Fruit fly (Drosophila melanogaster) whole organism, adult: Measurements from ENCODE around the gene CG18666.

ENCODE experiments used
- CG1620 ChIP-seq: fragments of 200-800 bp; sonication (Bioruptor generic); optimal IDR thresholded peaks from 2 replicates; lab custom pipeline; 2016; ENCODE audit warnings: missing biosample characterization, missing genetic modification characterization
- CG7045 ChIP-seq: fragments of 200-800 bp; sonication (Bioruptor generic); optimal IDR thresholded peaks from 2 replicates; lab custom pipeline; 2017; ENCODE audit warnings: missing biosample characterization, mild to moderate bottlenecking, missing genetic modification characterization
- Mnt ChIP-seq: fragments of 200-800 bp; sonication (Bioruptor generic); optimal IDR thresholded peaks from 2 replicates; lab custom pipeline; 2016; ENCODE audit warnings: missing biosample characterization, mild to moderate bottlenecking, missing genetic modification characterization
- bab1 ChIP-seq: fragments of 200-800 bp; sonication (Bioruptor generic); optimal IDR thresholded peaks from 3 replicates; lab custom pipeline; 2019; ENCODE audit warnings: missing biosample characterization, mild to moderate bottlenecking, missing genetic modification characterization, moderate library complexity
- ovo ChIP-seq: fragments of 200-800 bp; sonication (Bioruptor generic); optimal IDR thresholded peaks from 2 replicates; lab custom pipeline; 2016; ENCODE audit warnings: missing biosample characterization, missing genetic modification characterization
- tj ChIP-seq: fragments of 200-800 bp; sonication (Bioruptor generic); optimal IDR thresholded peaks from 3 replicates; lab custom pipeline; 2017; ENCODE audit warnings: missing biosample characterization, mild to moderate bottlenecking, missing genetic modification characterization, moderate library complexity
- toe ChIP-seq: fragments of 200-800 bp; sonication (Bioruptor generic); optimal IDR thresholded peaks from 2 replicates; lab custom pipeline; 2016; ENCODE audit warnings: missing biosample characterization, missing genetic modification characterization

dm6 chr2L:11048307-11048706, 13.7 kb downstream of the CG18666 start:
- no peak for TF ChIP-seq toe (GFP tag; lab: Kevin White, UChicago)
- no peak for TF ChIP-seq tj (GFP tag; lab: Kevin White, UChicago)
- TF ChIP-seq Mnt (GFP tag; lab: Kevin White, UChicago), result no peak
- no peak for TF ChIP-seq ovo (GFP tag; lab: Kevin White, UChicago)
- no peak for TF ChIP-seq CG7045 (GFP tag; lab: Kevin White, UChicago)
- no peak for TF ChIP-seq bab1 (GFP tag; lab: Kevin White, UChicago)
- TF ChIP-seq CG1620 (GFP tag; lab: Kevin White, UChicago), result no peak
